Worm (Caenorhabditis elegans) whole organism, young adult: ENCODE results near the gene T10H4.4.

Source experiments
- B0019.2 ChIP-seq: fragments of 200-800 bp; sonication (Bioruptor generic); conservative IDR thresholded peaks from 2 replicates; pipeline ENCODE4 v1.3.6; 2022; ENCODE audit warnings: missing genetic modification reagents, missing genetic modification characterization, missing compliant biosample characterization
- B0261.1 ChIP-seq: sonication (generic microtip); optimal IDR thresholded peaks from 2 replicates; lab custom pipeline; 2016; ENCODE audit warnings: mild to moderate bottlenecking, missing genetic modification characterization, moderate library complexity, missing compliant biosample characterization
- B0336.3 ChIP-seq: fragments of 200-800 bp; sonication (Bioruptor generic); IDR thresholded peaks from 2 replicates; pipeline ENCODE4 v1.3.6; 2022; ENCODE audit warnings: missing genetic modification characterization, missing compliant biosample characterization
- F22D6.2 ChIP-seq: sonication (generic microtip); optimal IDR thresholded peaks from 2 replicates; lab custom pipeline; 2016; ENCODE audit warnings: mild to moderate bottlenecking, missing genetic modification characterization, missing compliant biosample characterization
- F37B4.10 ChIP-seq: fragments of 200-800 bp; sonication (Bioruptor generic); IDR thresholded peaks from 2 replicates; pipeline ENCODE4 v1.3.6; 2022; ENCODE audit warnings: missing genetic modification characterization, missing compliant biosample characterization
- ceh-100 ChIP-seq: fragments of 200-800 bp; sonication (Bioruptor generic); IDR thresholded peaks from 2 replicates; pipeline ENCODE4 v1.3.6; 2022; ENCODE audit warnings: missing genetic modification reagents, missing genetic modification characterization, missing compliant biosample characterization
- ceh-27 ChIP-seq: fragments of 200-800 bp; sonication (Bioruptor generic); optimal IDR thresholded peaks from 2 replicates; lab custom pipeline; 2018; ENCODE audit warnings: mild to moderate bottlenecking, missing genetic modification characterization, moderate library complexity, missing compliant biosample characterization
- dpff-1 ChIP-seq: sonication (generic microtip); optimal IDR thresholded peaks from 2 replicates; lab custom pipeline; 2017; ENCODE audit warnings: mild to moderate bottlenecking, missing genetic modification characterization, missing compliant biosample characterization
- hlh-12 ChIP-seq: sonication (generic microtip); optimal IDR thresholded peaks from 2 replicates; lab custom pipeline; 2016; ENCODE audit warnings: missing genetic modification characterization, missing compliant biosample characterization
- hsf-1 ChIP-seq: fragments of 200-800 bp; sonication (Bioruptor generic); IDR thresholded peaks from 2 replicates; pipeline ENCODE4 v1.3.6; 2022; ENCODE audit warnings: missing genetic modification reagents, missing genetic modification characterization, missing compliant biosample characterization
- lin-26 ChIP-seq: fragments of 200-800 bp; sonication (Bioruptor generic); IDR thresholded peaks from 2 replicates; pipeline ENCODE4 v1.3.6; 2022; ENCODE audit warnings: missing genetic modification reagents, missing genetic modification characterization, missing compliant biosample characterization
- lin-54 ChIP-seq: fragments of 200-800 bp; sonication (Bioruptor generic); optimal IDR thresholded peaks from 2 replicates; lab custom pipeline; 2018; ENCODE audit warnings: mild to moderate bottlenecking, missing genetic modification characterization, missing compliant biosample characterization
- lsl-1 ChIP-seq: fragments of 200-800 bp; sonication (Bioruptor generic); optimal IDR thresholded peaks from 2 replicates; lab custom pipeline; 2018; ENCODE audit warnings: mild to moderate bottlenecking, missing genetic modification characterization, moderate library complexity, missing compliant biosample characterization
- madf-8 ChIP-seq: fragments of 200-800 bp; sonication (Bioruptor generic); conservative IDR thresholded peaks from 2 replicates; pipeline ENCODE4 v1.3.6; 2022; ENCODE audit warnings: missing genetic modification reagents, missing genetic modification characterization, missing compliant biosample characterization
- somi-1 ChIP-seq: fragments of 200-800 bp; sonication (Bioruptor generic); optimal IDR thresholded peaks from 2 replicates; lab custom pipeline; 2018; ENCODE audit warnings: mild to moderate bottlenecking, missing genetic modification characterization, missing compliant biosample characterization
- tbx-9 ChIP-seq: sonication (generic microtip); optimal IDR thresholded peaks from 2 replicates; lab custom pipeline; 2016; ENCODE audit warnings: borderline replicate concordance, missing genetic modification characterization, inconsistent platforms, missing compliant biosample characterization
- ztf-25 ChIP-seq: fragments of 200-800 bp; sonication (Bioruptor generic); IDR thresholded peaks from 2 replicates; pipeline ENCODE4 v1.3.6; 2022; ENCODE audit warnings: missing genetic modification reagents, missing genetic modification characterization, missing compliant biosample characterization

Gene T10H4.4

ce11 chrV:15221330-15221729, 50.8 kb downstream of the T10H4.4 start, which contains the start of gene irld-25:
irld-25 (plus strand) TSS chrV:15221630.
- TF ChIP-seq somi-1 (GFP tag; lab: Kevin White, UChicago) (no peak), F37B4.10 (GFP tag; lab: Robert Waterston, UW) (no peak), B0336.3 (GFP tag; lab: Robert Waterston, UW) (no peak), B0019.2 (GFP tag; lab: Robert Waterston, UW) (no peak), B0261.1 (tag; lab: Kevin White, UChicago) (no peak), ztf-25 (GFP tag; lab: Robert Waterston, UW) (no peak), ceh-27 (no peak), lin-26 (GFP tag; lab: Robert Waterston, UW) (no peak), lsl-1 (no peak), madf-8 (no peak), F22D6.2 (tag; lab: Kevin White, UChicago) (no peak), tbx-9 (tag; lab: Kevin White, UChicago) (no peak), hsf-1 (GFP tag; lab: Robert Waterston, UW) (no peak), dpff-1 (tag; lab: Kevin White, UChicago) (no peak), lin-54 (no peak), hlh-12 (no peak), ceh-100 (GFP tag; lab: Robert Waterston, UW) (no peak)
